Worm (Caenorhabditis elegans) whole organism, L3 larva: ENCODE data around the gene C47A4.5.

Experiments used
- ZK546.5 ChIP-seq: sonication (generic microtip); optimal IDR thresholded peaks from 2 replicates; lab custom pipeline; 2017; ENCODE audit warnings: missing biosample characterization, missing genetic modification characterization
- aly-2 ChIP-seq: fragments of 150-350 bp; optimal IDR thresholded peaks from 2 replicates; lab custom pipeline; 2014; ENCODE audit warnings: missing biosample characterization, missing genetic modification characterization
- ama-1 ChIP-seq: fragments of 150-350 bp; optimal IDR thresholded peaks from 2 replicates; lab custom pipeline; 2018
- ceh-16 ChIP-seq: sonication (generic microtip); optimal IDR thresholded peaks from 2 replicates; lab custom pipeline; 2017; ENCODE audit warnings: missing biosample characterization, missing genetic modification characterization
- ceh-28 ChIP-seq: fragments of 150-350 bp; optimal IDR thresholded peaks from 2 replicates; lab custom pipeline; 2014; ENCODE audit warnings: missing biosample characterization, missing genetic modification reagents, missing genetic modification characterization
- ceh-9 ChIP-seq: sonication (generic microtip); optimal IDR thresholded peaks from 2 replicates; lab custom pipeline; 2018; ENCODE audit warnings: missing biosample characterization, missing genetic modification characterization
- daf-12 ChIP-seq: fragments of 150-350 bp; optimal IDR thresholded peaks from 2 replicates; lab custom pipeline; 2014; ENCODE audit warnings: missing biosample characterization, missing genetic modification reagents, missing genetic modification characterization
- egl-27 ChIP-seq: sonication (generic microtip); optimal IDR thresholded peaks from 4 replicates; lab custom pipeline; 2017; ENCODE audit warnings: missing biosample characterization, missing genetic modification reagents, missing genetic modification characterization
- egl-5 ChIP-seq: fragments of 150-350 bp; optimal IDR thresholded peaks from 2 replicates; lab custom pipeline; 2017; ENCODE audit warnings: missing biosample characterization, missing genetic modification reagents, missing genetic modification characterization, inconsistent platforms
- elt-1 ChIP-seq: fragments of 150-350 bp; optimal IDR thresholded peaks from 2 replicates; lab custom pipeline; 2014; ENCODE audit warnings: missing biosample characterization, missing genetic modification characterization
- elt-2 ChIP-seq: sonication (generic microtip); optimal IDR thresholded peaks from 2 replicates; lab custom pipeline; 2016; ENCODE audit warnings: missing genetic modification reagents, mild to moderate bottlenecking, missing genetic modification characterization, missing compliant biosample characterization
- fkh-10 ChIP-seq: sonication (generic microtip); optimal IDR thresholded peaks from 2 replicates; lab custom pipeline; 2017; ENCODE audit warnings: missing biosample characterization, missing genetic modification reagents, missing genetic modification characterization
- fkh-2 ChIP-seq: fragments of 150-350 bp; optimal IDR thresholded peaks from 2 replicates; lab custom pipeline; 2014; ENCODE audit warnings: missing biosample characterization, missing genetic modification reagents, missing genetic modification characterization
- fos-1 ChIP-seq: fragments of 150-350 bp; optimal IDR thresholded peaks from 2 replicates; lab custom pipeline; 2014; ENCODE audit warnings: missing biosample characterization, missing genetic modification characterization
- hmg-11 ChIP-seq: sonication (generic microtip); optimal IDR thresholded peaks from 2 replicates; lab custom pipeline; 2016; ENCODE audit warnings: missing genetic modification characterization, missing compliant biosample characterization
- lin-39 ChIP-seq: fragments of 150-350 bp; optimal IDR thresholded peaks from 2 replicates; lab custom pipeline; 2018; ENCODE audit warnings: missing biosample characterization, missing genetic modification reagents, missing genetic modification characterization
- lsy-12 ChIP-seq: sonication (generic microtip); optimal IDR thresholded peaks from 2 replicates; lab custom pipeline; 2016; ENCODE audit warnings: mild to moderate bottlenecking, missing genetic modification characterization, missing compliant biosample characterization
- mdl-1 ChIP-seq: fragments of 150-350 bp; optimal IDR thresholded peaks from 2 replicates; lab custom pipeline; 2014; ENCODE audit warnings: missing biosample characterization, missing genetic modification characterization
- mml-1 ChIP-seq: fragments of 150-350 bp; sonication (generic microtip); optimal IDR thresholded peaks from 3 replicates; lab custom pipeline; 2014; ENCODE audit warnings: missing biosample characterization, missing genetic modification characterization
- nfya-1 ChIP-seq: sonication (generic microtip); optimal IDR thresholded peaks from 2 replicates; lab custom pipeline; 2017; ENCODE audit warnings: missing genetic modification characterization, mild to moderate bottlenecking, missing compliant biosample characterization, antibody characterized with exemption, moderate library complexity; ENCODE audit not compliant: insufficient read depth
- nhr-12 ChIP-seq: fragments of 150-350 bp; optimal IDR thresholded peaks from 2 replicates; lab custom pipeline; 2014; ENCODE audit warnings: missing biosample characterization, missing genetic modification characterization
- nhr-25 ChIP-seq: sonication (generic microtip); optimal IDR thresholded peaks from 2 replicates; lab custom pipeline; 2017; ENCODE audit warnings: missing biosample characterization, missing genetic modification characterization
- nhr-43 ChIP-seq: sonication (generic microtip); optimal IDR thresholded peaks from 2 replicates; lab custom pipeline; 2016; ENCODE audit warnings: mild to moderate bottlenecking, missing genetic modification characterization, missing compliant biosample characterization; ENCODE audit not compliant: poor library complexity, severe bottlenecking
- nhr-67 ChIP-seq: fragments of 150-350 bp; optimal IDR thresholded peaks from 2 replicates; lab custom pipeline; 2014; ENCODE audit warnings: missing biosample characterization, missing genetic modification characterization
- nhr-76 ChIP-seq: fragments of 150-350 bp; sonication (generic microtip); optimal IDR thresholded peaks from 5 replicates; lab custom pipeline; 2014; ENCODE audit warnings: missing biosample characterization, missing genetic modification characterization
- nhr-77 ChIP-seq: fragments of 150-350 bp; optimal IDR thresholded peaks from 2 replicates; lab custom pipeline; 2014; ENCODE audit warnings: missing biosample characterization, missing genetic modification characterization
- pha-4 ChIP-seq: fragments of 150-350 bp; optimal IDR thresholded peaks from 2 replicates; lab custom pipeline; 2014; ENCODE audit warnings: missing biosample characterization, missing genetic modification reagents, missing genetic modification characterization
- pqm-1 ChIP-seq: fragments of 150-350 bp; optimal IDR thresholded peaks from 2 replicates; lab custom pipeline; 2017; ENCODE audit warnings: missing biosample characterization, missing genetic modification characterization, inconsistent platforms
- snpc-4 ChIP-seq: fragments of 150-350 bp; optimal IDR thresholded peaks from 2 replicates; lab custom pipeline; 2014; ENCODE audit warnings: missing biosample characterization, missing genetic modification characterization
- tbx-2 ChIP-seq: sonication (generic microtip); optimal IDR thresholded peaks from 2 replicates; lab custom pipeline; 2016; ENCODE audit warnings: mild to moderate bottlenecking, missing genetic modification characterization, missing compliant biosample characterization
- unc-62 ChIP-seq: fragments of 150-350 bp; sonication (generic microtip); optimal IDR thresholded peaks from 4 replicates; lab custom pipeline; 2014; ENCODE audit warnings: missing biosample characterization, missing genetic modification reagents, missing genetic modification characterization
- ztf-11 ChIP-seq: fragments of 150-350 bp; optimal IDR thresholded peaks from 2 replicates; lab custom pipeline; 2014; ENCODE audit warnings: missing biosample characterization, missing genetic modification characterization
- ztf-4 ChIP-seq: fragments of 150-350 bp; optimal IDR thresholded peaks from 2 replicates; lab custom pipeline; 2014; ENCODE audit warnings: missing biosample characterization, missing genetic modification characterization

C47A4.5 gene

ce11 chrIV:13699384-13699788, 46.1 kb upstream of the C47A4.5 start:
- TF ChIP-seq hmg-11 (tag; lab: Kevin White, UChicago) (peak; percentile 1), nfya-1 (tag; lab: Kevin White, UChicago) (peak; percentile 22), nhr-77 (tag; lab: Kevin White, UChicago) (no peak), egl-5 (peak; percentile 38), nhr-76 (tag; lab: Kevin White, UChicago) (no peak), ztf-4 (tag; lab: Kevin White, UChicago) (no peak), mml-1 (no peak), unc-62 (GFP tag; lab: Kevin White, UChicago) (peak; percentile 91), elt-1 (peak; percentile 71), elt-2 (no peak), ceh-16 (tag; lab: Kevin White, UChicago) (no peak), snpc-4 (tag; lab: Kevin White, UChicago) (no peak), aly-2 (tag; lab: Kevin White, UChicago) (no peak), ZK546.5 (tag; lab: Kevin White, UChicago) (no peak), ztf-11 (tag; lab: Kevin White, UChicago) (no peak), nhr-12 (tag; lab: Kevin White, UChicago) (no peak), mdl-1 (tag; lab: Kevin White, UChicago) (no peak), fos-1 (tag; lab: Kevin White, UChicago) (no peak), lsy-12 (no peak), pha-4 (tag; lab: Kevin White, UChicago) (no peak), egl-27 (no peak), tbx-2 (tag; lab: Kevin White, UChicago) (no peak), daf-12 (tag; lab: Kevin White, UChicago) (no peak), fkh-2 (tag; lab: Kevin White, UChicago) (no peak), ceh-28 (tag; lab: Kevin White, UChicago) (no peak), lin-39 (peak; percentile 99), nhr-25 (tag; lab: Kevin White, UChicago) (peak; percentile 8), fkh-10 (GFP tag; lab: Kevin White, UChicago) (no peak)

ce11 chrIV:13700847-13701246, 44.7 kb upstream of the C47A4.5 start:
- TF ChIP-seq ztf-4 (tag; lab: Kevin White, UChicago) (no peak), ceh-9 (no peak), nhr-25 (tag; lab: Kevin White, UChicago) (peak; percentile 30), lin-39 (no peak)

- TF ChIP-seq ceh-9, result no peak
- TF ChIP-seq nhr-43 (tag; lab: Kevin White, UChicago), result peak; percentile 3
- peak; percentile 50 for TF ChIP-seq snpc-4 (tag; lab: Kevin White, UChicago)
These were observed 44.0 kb upstream of the C47A4.5 start for ce11 chrIV:13701472-13701871.

ce11 chrIV:13702681-13703080, 42.8 kb upstream of the C47A4.5 start:
- TF ChIP-seq ceh-9 (no peak), ama-1 (lab: Kevin White, UChicago) (peak; percentile 65)

- peak; percentile 6 for TF ChIP-seq elt-2
- TF ChIP-seq ceh-16 (tag; lab: Kevin White, UChicago), result peak; percentile 58
- peak; percentile 98 for TF ChIP-seq nfya-1 (tag; lab: Kevin White, UChicago)
- peak; percentile 79 for TF ChIP-seq nhr-25 (tag; lab: Kevin White, UChicago)
- TF ChIP-seq pqm-1, result no peak
- peak; percentile 94 for TF ChIP-seq unc-62 (GFP tag; lab: Kevin White, UChicago)
- peak; percentile 31 for TF ChIP-seq ceh-28 (tag; lab: Kevin White, UChicago)
- peak; percentile 69 for TF ChIP-seq elt-1
- no peak for TF ChIP-seq lsy-12
- peak; percentile 68 for TF ChIP-seq nhr-43 (tag; lab: Kevin White, UChicago)
- TF ChIP-seq egl-5, result peak; percentile 43
- TF ChIP-seq lin-39, result peak; percentile 86
- TF ChIP-seq ama-1 (lab: Kevin White, UChicago), result peak; percentile 66
- peak; percentile 22 for TF ChIP-seq hmg-11 (tag; lab: Kevin White, UChicago)
- TF ChIP-seq nhr-67 (tag; lab: Kevin White, UChicago), result no peak
These were observed 41.6 kb upstream of the C47A4.5 start, which contains the start of gene tlp-1 for ce11 chrIV:13703828-13704425. tlp-1 (minus strand) TSS chrIV:13704082.
